Worm (Caenorhabditis elegans) whole organism, late embryonic: Measurements from ENCODE around the gene C45B11.2.

ENCODE experiments used
- C08G9.2 ChIP-seq: sonication (generic microtip); optimal IDR thresholded peaks from 2 replicates; lab custom pipeline; 2016; ENCODE audit warnings: mild to moderate bottlenecking, missing genetic modification characterization, moderate library complexity, missing compliant biosample characterization
- C38D4.7 ChIP-seq: fragments of 200-800 bp; sonication (Bioruptor generic); optimal IDR thresholded peaks from 2 replicates; lab custom pipeline; 2018; ENCODE audit warnings: mild to moderate bottlenecking, missing genetic modification characterization, moderate library complexity, missing compliant biosample characterization
- K02D7.2 ChIP-seq: sonication (generic microtip); optimal IDR thresholded peaks from 2 replicates; lab custom pipeline; 2017; ENCODE audit warnings: mild to moderate bottlenecking, missing genetic modification characterization, missing compliant biosample characterization
- K09A11.1 ChIP-seq: sonication (generic microtip); optimal IDR thresholded peaks from 2 replicates; lab custom pipeline; 2017; ENCODE audit warnings: antibody characterized with exemption, mild to moderate bottlenecking, missing genetic modification characterization, missing compliant biosample characterization; ENCODE audit not compliant: insufficient read depth
- ahr-1 ChIP-seq: sonication (generic microtip); optimal IDR thresholded peaks from 2 replicates; lab custom pipeline; 2016; ENCODE audit warnings: missing genetic modification characterization, missing compliant biosample characterization
- ama-1 ChIP-seq: fragments of 150-350 bp; optimal IDR thresholded peaks from 2 replicates; lab custom pipeline; 2014
- ceh-14 ChIP-seq: sonication (generic microtip); optimal IDR thresholded peaks from 2 replicates; lab custom pipeline; 2016; ENCODE audit warnings: missing genotype, missing genetic modification characterization, missing compliant biosample characterization
- ceh-19 ChIP-seq: fragments of 200-800 bp; sonication (Bioruptor generic); optimal IDR thresholded peaks from 2 replicates; lab custom pipeline; 2018; ENCODE audit warnings: mild to moderate bottlenecking, missing genetic modification characterization, missing compliant biosample characterization
- ceh-30 ChIP-seq: fragments of 150-350 bp; optimal IDR thresholded peaks from 2 replicates; lab custom pipeline; 2014; ENCODE audit warnings: missing biosample characterization, missing genetic modification characterization
- ceh-31 ChIP-seq: sonication (generic microtip); optimal IDR thresholded peaks from 2 replicates; lab custom pipeline; 2016; ENCODE audit warnings: missing genetic modification characterization, missing compliant biosample characterization
- ceh-45 ChIP-seq: fragments of 200-800 bp; sonication (Bioruptor generic); IDR thresholded peaks from 2 replicates; pipeline ENCODE4 v1.3.6; 2022; ENCODE audit warnings: missing genetic modification reagents, missing genetic modification characterization, missing compliant biosample characterization
- che-1 ChIP-seq: sonication (generic microtip); optimal IDR thresholded peaks from 2 replicates; lab custom pipeline; 2016; ENCODE audit warnings: mild to moderate bottlenecking, missing genetic modification characterization, missing compliant biosample characterization
- dve-1 ChIP-seq: sonication (generic microtip); optimal IDR thresholded peaks from 2 replicates; lab custom pipeline; 2017; ENCODE audit warnings: antibody characterized with exemption, mild to moderate bottlenecking, missing genetic modification characterization, missing compliant biosample characterization
- elt-4 ChIP-seq: sonication (generic microtip); optimal IDR thresholded peaks from 2 replicates; lab custom pipeline; 2016; ENCODE audit warnings: missing genetic modification characterization, missing compliant biosample characterization
- fkh-6 ChIP-seq: sonication (generic microtip); optimal IDR thresholded peaks from 2 replicates; lab custom pipeline; 2016; ENCODE audit warnings: missing genetic modification characterization, missing compliant biosample characterization
- hlh-13 ChIP-seq: fragments of 200-800 bp; sonication (Bioruptor generic); optimal IDR thresholded peaks from 2 replicates; lab custom pipeline; 2018; ENCODE audit warnings: mild to moderate bottlenecking, missing genetic modification characterization, missing compliant biosample characterization
- mec-3 ChIP-seq: sonication (generic microtip); optimal IDR thresholded peaks from 2 replicates; lab custom pipeline; 2016; ENCODE audit warnings: borderline replicate concordance, missing genetic modification characterization, missing compliant biosample characterization
- nfya-1 ChIP-seq: sonication (generic microtip); optimal IDR thresholded peaks from 2 replicates; lab custom pipeline; 2017; ENCODE audit warnings: missing genetic modification characterization, mild to moderate bottlenecking, missing compliant biosample characterization, antibody characterized with exemption, moderate library complexity
- nhr-232 ChIP-seq: sonication (generic microtip); optimal IDR thresholded peaks from 2 replicates; lab custom pipeline; 2016; ENCODE audit warnings: missing genetic modification characterization, missing compliant biosample characterization
- odd-2 ChIP-seq: sonication (generic microtip); optimal IDR thresholded peaks from 2 replicates; lab custom pipeline; 2017; ENCODE audit warnings: antibody characterized with exemption, mild to moderate bottlenecking, missing genetic modification characterization, missing compliant biosample characterization
- pat-9 ChIP-seq: fragments of 200-800 bp; sonication (Bioruptor generic); optimal IDR thresholded peaks from 2 replicates; lab custom pipeline; 2018; ENCODE audit warnings: mild to moderate bottlenecking, missing genetic modification characterization, moderate library complexity, missing compliant biosample characterization
- pha-2 ChIP-seq: sonication (generic microtip); optimal IDR thresholded peaks from 2 replicates; lab custom pipeline; 2017; ENCODE audit warnings: mild to moderate bottlenecking, missing genetic modification characterization, missing compliant biosample characterization
- pha-4 ChIP-seq: fragments of 150-350 bp; optimal IDR thresholded peaks from 2 replicates; lab custom pipeline; 2018; ENCODE audit warnings: missing biosample characterization, missing genetic modification reagents, missing genetic modification characterization
- pros-1 ChIP-seq: fragments of 150-350 bp; optimal IDR thresholded peaks from 2 replicates; lab custom pipeline; 2014; ENCODE audit warnings: missing biosample characterization, missing genetic modification reagents, missing genetic modification characterization
- ref-2 ChIP-seq: sonication (generic microtip); optimal IDR thresholded peaks from 2 replicates; lab custom pipeline; 2016; ENCODE audit warnings: missing genetic modification characterization, missing compliant biosample characterization
- rnt-1 ChIP-seq: sonication (generic microtip); optimal IDR thresholded peaks from 2 replicates; lab custom pipeline; 2016; ENCODE audit warnings: missing genetic modification characterization, missing compliant biosample characterization
- sdc-2 ChIP-seq: sonication (generic microtip); optimal IDR thresholded peaks from 2 replicates; lab custom pipeline; 2016; ENCODE audit warnings: missing genotype, missing genetic modification characterization, missing compliant biosample characterization
- sox-4 ChIP-seq: sonication (generic microtip); optimal IDR thresholded peaks from 2 replicates; lab custom pipeline; 2017; ENCODE audit warnings: mild to moderate bottlenecking, missing genetic modification characterization, inconsistent platforms, missing compliant biosample characterization
- tbx-2 ChIP-seq: sonication (generic microtip); optimal IDR thresholded peaks from 2 replicates; lab custom pipeline; 2016; ENCODE audit warnings: missing genetic modification characterization, missing compliant biosample characterization
- tbx-7 ChIP-seq: sonication (generic microtip); optimal IDR thresholded peaks from 2 replicates; lab custom pipeline; 2016; ENCODE audit warnings: missing genotype, missing genetic modification characterization, missing compliant biosample characterization
- unc-42 ChIP-seq: sonication (generic microtip); optimal IDR thresholded peaks from 2 replicates; lab custom pipeline; 2016; ENCODE audit warnings: missing genotype, missing genetic modification characterization, missing compliant biosample characterization
- unc-55 ChIP-seq: sonication (generic microtip); optimal IDR thresholded peaks from 2 replicates; lab custom pipeline; 2017; ENCODE audit warnings: missing biosample characterization, missing genetic modification reagents, missing genetic modification characterization
- unc-86 ChIP-seq: sonication (generic microtip); optimal IDR thresholded peaks from 2 replicates; lab custom pipeline; 2016; ENCODE audit warnings: missing genetic modification characterization, missing compliant biosample characterization

C45B11.2 gene

DNA sequence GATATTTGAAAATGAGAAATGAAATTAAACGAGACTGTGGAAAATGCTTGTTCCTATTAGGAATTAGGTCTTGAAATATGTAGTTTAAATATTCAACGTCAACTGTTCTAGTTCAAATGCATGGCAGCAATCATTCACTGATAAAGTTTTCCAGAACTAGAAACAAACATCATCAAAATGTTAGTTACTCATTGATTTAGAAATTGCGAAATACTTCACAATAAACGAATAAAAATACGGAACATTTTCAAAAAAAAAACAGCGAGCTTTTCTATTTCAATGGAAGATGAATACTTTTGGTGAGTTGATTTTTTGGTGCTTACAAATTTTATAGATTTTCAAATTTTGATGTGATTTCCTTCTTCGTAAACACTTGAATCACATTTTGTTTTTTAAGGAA, at the start of gene C45B11.2:
Gene C45B11.2, plus strand, starts transcription at position 173 of the 400 bp plus-strand sequence.
- TF ChIP-seq ref-2 (no peak), dve-1 (tag; lab: Kevin White, UChicago) (no peak), nhr-232 (tag; lab: Kevin White, UChicago) (no peak)
- TF ChIP-seq, all 69 proteins: peak for 0

DNA sequence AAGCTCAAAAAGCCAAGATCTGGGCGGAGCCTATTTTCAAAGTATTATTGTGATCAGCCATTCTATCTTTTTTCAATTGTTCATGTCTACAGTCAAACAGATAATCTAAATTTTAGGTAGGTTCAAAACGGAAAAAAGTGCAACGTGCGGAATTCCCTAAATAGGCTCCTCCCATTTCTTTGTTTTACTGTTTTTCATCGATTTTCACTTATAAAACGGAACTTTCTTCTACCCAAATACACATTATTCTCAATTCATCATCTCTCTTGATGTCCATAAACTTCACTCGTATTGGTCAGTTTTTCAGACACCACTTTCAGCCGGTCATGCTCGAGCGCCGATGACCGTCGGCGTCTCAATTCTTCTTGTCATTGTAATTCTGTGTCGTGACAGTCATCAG, 43.7 kb upstream of the C45B11.2 start, which contains the start of gene F53B7.7:
Gene F53B7.7, plus strand, starts transcription at position 301 of the 400 bp plus-strand sequence.
- no peak for TF ChIP-seq nfya-1 (tag; lab: Kevin White, UChicago)
- no peak for TF ChIP-seq C38D4.7 (GFP tag; lab: Kevin White, UChicago)
- TF ChIP-seq hlh-13 (GFP tag; lab: Kevin White, UChicago), result no peak
- no peak for TF ChIP-seq ceh-45 (GFP tag; lab: Robert Waterston, UW)

DNA sequence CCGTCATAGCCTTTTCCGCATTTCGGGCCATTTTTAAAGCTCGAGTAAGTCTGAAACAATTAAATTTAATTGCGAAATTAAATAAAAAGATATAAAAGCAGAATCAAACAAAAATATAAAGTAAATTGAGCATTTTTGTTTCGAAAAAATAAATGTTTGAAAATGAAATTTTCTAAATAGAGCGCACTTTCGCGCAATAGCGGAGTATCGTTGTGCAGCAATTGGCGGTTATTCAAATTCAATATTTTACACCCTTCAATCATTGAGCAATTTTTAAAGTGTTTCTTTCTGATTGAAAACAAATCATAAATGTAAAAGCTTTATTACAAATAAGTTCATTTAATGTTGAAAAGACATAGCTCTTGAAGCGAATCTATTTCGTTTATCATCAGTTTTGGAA, 41.9 kb upstream of the C45B11.2 start, which contains the start of gene isy-1:
Gene isy-1, minus strand, starts transcription at position 50 of the 400 bp plus-strand sequence.
- TF ChIP-seq nfya-1 (tag; lab: Kevin White, UChicago) (peak; percentile 37), pat-9 (tag; lab: Kevin White, UChicago) (no peak), pha-4 (no peak), K09A11.1 (tag; lab: Kevin White, UChicago) (no peak), unc-42 (peak; percentile 92), ceh-31 (tag; lab: Kevin White, UChicago) (peak; percentile 47), elt-4 (tag; lab: Kevin White, UChicago) (no peak)

DNA sequence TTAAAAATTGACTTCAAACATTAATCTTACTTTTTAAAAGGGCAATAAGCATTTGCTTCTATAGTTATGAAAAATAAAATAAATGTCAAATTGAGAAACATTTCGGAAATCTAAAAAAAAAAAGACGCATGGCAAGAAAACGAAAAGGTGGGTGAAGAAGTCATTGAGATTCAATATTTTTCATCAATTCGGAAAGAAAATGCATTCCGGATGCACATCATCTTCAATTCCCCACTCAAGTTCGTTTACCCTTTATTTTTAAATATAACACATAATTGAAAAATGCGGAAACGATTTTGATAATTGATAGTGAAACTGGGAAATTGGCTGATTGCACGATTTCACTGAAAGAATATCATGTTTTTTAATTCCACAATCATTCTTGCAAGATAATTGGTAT, 40.1 kb upstream of the C45B11.2 start, which contains the start of gene F53B7.4:
Gene F53B7.4, minus strand, starts transcription at position 101 of the 400 bp plus-strand sequence.
- TF ChIP-seq C38D4.7 (GFP tag; lab: Kevin White, UChicago) (no peak), unc-55 (GFP tag; lab: Kevin White, UChicago) (no peak), ama-1 (lab: Kevin White, UChicago) (no peak), K09A11.1 (tag; lab: Kevin White, UChicago) (no peak), pha-2 (tag; lab: Kevin White, UChicago) (no peak), rnt-1 (tag; lab: Kevin White, UChicago) (no peak), tbx-7 (no peak), ahr-1 (tag; lab: Kevin White, UChicago) (no peak), odd-2 (tag; lab: Kevin White, UChicago) (no peak), unc-42 (no peak), che-1 (tag; lab: Kevin White, UChicago) (no peak), sox-4 (tag; lab: Kevin White, UChicago) (no peak), sdc-2 (no peak), nhr-232 (tag; lab: Kevin White, UChicago) (no peak), fkh-6 (tag; lab: Kevin White, UChicago) (no peak), mec-3 (no peak), pat-9 (tag; lab: Kevin White, UChicago) (no peak), tbx-2 (tag; lab: Kevin White, UChicago) (no peak)
- TF ChIP-seq, all 69 proteins: peak for 0

DNA sequence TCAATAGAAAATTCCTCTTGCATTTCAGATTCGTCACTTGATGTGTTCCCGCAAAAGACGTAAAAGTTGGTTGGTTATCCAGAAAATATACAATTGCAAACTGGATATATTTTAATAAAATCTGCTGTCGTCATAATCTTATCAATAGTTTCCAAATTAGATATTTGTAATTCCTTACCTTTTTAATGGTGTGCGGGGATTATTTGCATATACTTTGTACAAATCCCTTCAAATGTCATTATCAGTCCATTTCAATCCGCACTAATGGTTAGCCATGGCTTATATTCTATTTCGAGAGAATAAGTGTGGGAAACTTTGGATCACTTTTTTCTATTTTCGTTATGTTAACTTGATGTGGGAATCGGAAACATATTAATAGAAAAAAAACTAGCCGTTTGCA, 38.4 kb upstream of the C45B11.2 start:
- no peak for TF ChIP-seq pros-1 (tag; lab: Kevin White, UChicago)
- no peak for TF ChIP-seq K02D7.2 (tag; lab: Kevin White, UChicago)
- no peak for TF ChIP-seq ceh-19 (GFP tag; lab: Kevin White, UChicago)
- no peak for TF ChIP-seq mec-3
- no peak for TF ChIP-seq fkh-6 (tag; lab: Kevin White, UChicago)
- TF ChIP-seq K09A11.1 (tag; lab: Kevin White, UChicago), result no peak
- TF ChIP-seq C08G9.2, result no peak
- no peak for TF ChIP-seq unc-86 (tag; lab: Kevin White, UChicago)
- TF ChIP-seq ceh-30 (tag; lab: Kevin White, UChicago), result no peak
- no peak for TF ChIP-seq ceh-14 (tag; lab: Kevin White, UChicago)
